Fruit fly (Drosophila melanogaster): Measurements from ENCODE around the gene CG14968.

CG14968 gene

DNA sequence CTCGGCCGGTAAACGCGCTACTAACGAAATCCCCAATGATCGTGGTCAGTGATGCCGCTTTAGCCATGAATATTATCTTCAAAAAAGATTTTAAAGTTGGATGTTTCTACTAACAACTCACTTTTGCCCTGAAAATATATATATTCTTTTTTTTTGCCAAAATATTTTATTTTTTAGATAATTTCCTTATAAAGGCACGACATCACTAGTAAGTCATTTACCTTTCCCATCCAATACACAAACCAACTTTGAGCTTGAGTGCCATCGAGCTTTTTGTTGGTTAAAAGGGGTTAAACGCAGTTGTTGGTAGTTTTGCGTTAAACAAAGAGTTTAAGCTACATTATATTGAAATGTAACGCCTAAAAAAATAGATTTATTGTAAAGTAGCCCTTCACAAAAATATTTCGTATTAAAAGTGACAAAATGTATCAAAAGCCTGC, at the start of gene CG14968:
Gene CG14968, minus strand, starts transcription at position 26 of the 440 bp plus-strand sequence.
- TF ChIP-seq pan (optimal IDR thresholded peaks at IDR 0.05) = no peak
- no peak for TF ChIP-seq psq (optimal IDR thresholded peaks at IDR 0.05)
- no peak for TF ChIP-seq EcR (GFP tag; optimal IDR thresholded peaks at IDR 0.05)
- TF ChIP-seq CG8478 (optimal IDR thresholded peaks at IDR 0.05) = no peak
- TF ChIP-seq Dll (optimal IDR thresholded peaks at IDR 0.05) = no peak
- no peak for TF ChIP-seq usp (GFP tag; optimal IDR thresholded peaks at IDR 0.05)

DNA sequence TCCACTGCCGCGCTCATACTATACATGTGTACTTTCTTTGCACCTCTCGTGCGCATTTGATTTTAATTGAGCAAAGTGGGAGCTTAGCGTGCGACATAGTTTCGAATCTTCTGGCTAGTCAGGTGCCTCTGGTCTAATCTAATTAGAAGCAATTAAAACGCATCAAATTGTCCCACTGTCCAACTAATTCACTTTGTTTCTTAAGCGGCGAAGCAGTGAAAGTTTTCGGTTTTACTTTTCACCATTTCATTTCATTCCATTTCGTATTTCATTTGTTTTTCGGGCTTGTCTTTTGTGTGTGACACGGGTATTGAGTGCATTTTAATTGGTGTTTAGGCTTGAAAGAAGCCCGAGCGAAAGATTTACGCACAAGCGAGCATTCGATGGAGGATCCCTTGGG, 49.6 kb upstream of the CG14968 start:
- no peak for TF ChIP-seq EcR (GFP tag; optimal IDR thresholded peaks at IDR 0.05)

DNA sequence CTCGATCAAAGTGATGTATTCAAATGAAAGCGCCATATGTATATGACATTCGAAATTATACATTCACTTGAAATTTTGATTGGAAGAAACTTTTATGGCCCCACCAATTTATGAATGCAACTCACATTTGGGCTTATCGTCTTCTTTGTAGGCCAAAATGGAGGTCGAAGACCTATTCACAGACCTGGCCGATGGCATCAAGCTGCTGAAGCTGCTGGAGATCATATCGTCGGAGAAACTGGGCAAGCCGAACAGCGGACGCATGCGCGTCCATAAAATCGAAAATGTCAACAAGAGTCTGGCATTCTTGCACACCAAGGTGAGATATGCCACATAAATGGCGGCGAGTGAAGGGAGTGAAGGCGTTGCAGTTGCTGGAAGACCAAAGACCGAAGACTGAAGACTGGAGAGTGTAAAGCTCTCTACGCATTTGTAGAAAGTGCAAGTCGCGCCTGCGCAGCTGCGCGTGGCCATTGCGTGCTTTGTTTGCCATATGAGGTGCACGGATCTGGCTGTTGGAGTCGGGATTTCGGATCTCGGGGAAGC, 49.0 kb upstream of the CG14968 start:
- TF ChIP-seq usp (GFP tag; optimal IDR thresholded peaks at IDR 0.05) (no peak), pan (optimal IDR thresholded peaks at IDR 0.05) (no peak), Dll (optimal IDR thresholded peaks at IDR 0.05) (no peak), EcR (GFP tag; optimal IDR thresholded peaks at IDR 0.05) (no peak), psq (optimal IDR thresholded peaks at IDR 0.05) (no peak), CG8478 (optimal IDR thresholded peaks at IDR 0.05) (no peak)

DNA sequence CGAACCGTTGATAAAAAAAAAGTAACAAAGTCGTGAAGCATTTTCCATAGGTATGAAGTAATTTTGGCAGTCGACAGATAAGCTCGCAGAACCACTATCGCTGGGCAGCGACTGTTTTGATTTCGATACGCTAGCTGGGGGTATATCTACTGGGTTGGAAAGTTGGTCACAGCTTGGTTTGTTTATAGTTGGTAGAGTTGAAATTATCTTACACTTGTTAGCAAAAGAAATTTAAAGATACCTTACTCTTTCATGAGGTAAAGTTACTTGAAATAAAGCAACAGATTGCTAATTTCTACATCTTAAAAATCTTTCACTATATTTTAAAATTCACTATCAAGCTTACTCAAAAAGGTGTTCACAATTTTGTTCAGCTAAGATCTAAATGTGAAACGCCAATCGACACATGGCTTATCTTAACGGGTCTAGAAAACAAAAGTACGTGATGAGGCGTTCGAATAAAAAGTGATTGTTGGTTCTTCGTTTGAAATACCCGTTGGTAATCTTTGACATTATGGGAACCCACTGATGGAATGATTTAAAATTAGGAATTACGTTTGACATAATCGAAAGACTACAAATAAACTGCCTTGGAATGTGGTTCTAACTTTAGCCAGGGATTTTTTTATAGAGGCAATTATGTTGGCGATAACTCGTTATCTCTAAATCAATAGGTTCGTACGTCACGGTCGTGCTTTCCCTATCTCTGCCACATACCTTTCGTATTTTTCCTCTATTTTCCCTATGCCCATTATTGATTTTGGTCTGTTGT, 47.8 kb upstream of the CG14968 start:
- TF ChIP-seq Dll (optimal IDR thresholded peaks at IDR 0.05) = no peak
- TF ChIP-seq pan (optimal IDR thresholded peaks at IDR 0.05) = no peak

DNA sequence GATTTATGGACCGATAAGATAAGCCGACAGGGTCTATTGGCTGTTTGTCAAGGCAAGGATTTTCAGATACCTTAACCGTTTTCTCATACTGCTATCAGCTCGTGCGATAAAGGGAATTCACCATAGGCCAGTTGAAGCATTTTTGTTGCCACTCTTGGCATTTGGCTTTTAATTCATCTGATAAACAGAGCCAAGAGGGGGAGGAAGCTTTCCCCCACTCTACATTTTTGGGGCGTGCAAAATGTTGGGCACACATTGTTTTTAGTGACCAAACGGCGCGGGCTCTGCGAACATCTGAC, 46.9 kb upstream of the CG14968 start:
- TF ChIP-seq usp (GFP tag; optimal IDR thresholded peaks at IDR 0.05) (no peak), CG8478 (optimal IDR thresholded peaks at IDR 0.05) (no peak), Dll (optimal IDR thresholded peaks at IDR 0.05) (no peak), EcR (GFP tag; optimal IDR thresholded peaks at IDR 0.05) (no peak), pan (optimal IDR thresholded peaks at IDR 0.05) (no peak), psq (optimal IDR thresholded peaks at IDR 0.05) (no peak)

DNA sequence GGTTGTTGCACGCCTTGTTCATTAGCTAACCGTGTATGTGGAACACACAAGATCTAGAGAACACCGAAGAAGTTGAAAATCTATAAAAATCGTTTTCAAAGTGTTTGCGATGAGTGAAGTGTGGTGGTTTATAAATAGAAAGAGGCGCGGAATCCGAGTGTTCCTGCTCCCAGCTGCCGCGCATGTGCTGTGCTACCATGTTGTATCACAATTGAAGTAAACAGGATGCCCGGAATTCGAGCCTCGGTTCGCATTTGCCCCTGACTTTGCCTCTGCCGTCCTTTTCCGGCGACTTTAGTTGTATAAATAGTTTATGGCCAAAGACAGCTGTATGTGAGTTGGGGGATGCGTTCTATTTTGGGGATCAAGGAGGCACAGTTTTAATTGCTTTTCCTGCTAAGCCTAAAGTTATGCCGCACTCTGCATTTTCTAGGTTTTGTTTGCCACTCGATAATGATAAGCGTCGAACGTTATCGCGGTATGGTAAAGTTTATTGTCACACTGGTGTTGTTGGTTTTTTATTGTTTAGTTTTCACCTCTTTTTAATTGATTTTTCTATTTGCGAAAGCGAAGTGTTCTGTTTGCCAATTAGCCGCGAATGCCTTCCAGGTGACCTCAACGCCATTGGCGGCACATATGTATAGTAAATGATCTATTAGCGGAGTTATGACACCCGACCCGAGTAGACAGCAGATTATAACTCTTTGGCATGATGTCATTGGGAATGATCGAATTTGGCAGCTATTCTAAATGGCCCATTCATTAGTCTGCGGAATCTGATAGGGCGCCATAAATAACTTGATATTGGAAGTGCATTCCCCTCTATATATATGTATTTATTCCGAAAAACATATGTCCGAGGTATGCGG, 46.3 kb upstream of the CG14968 start:
- TF ChIP-seq pan (optimal IDR thresholded peaks at IDR 0.05) (no peak), usp (GFP tag; optimal IDR thresholded peaks at IDR 0.05) (no peak), psq (optimal IDR thresholded peaks at IDR 0.05) (no peak), CG8478 (optimal IDR thresholded peaks at IDR 0.05) (no peak), Dll (optimal IDR thresholded peaks at IDR 0.05) (no peak), EcR (GFP tag; optimal IDR thresholded peaks at IDR 0.05) (no peak)

DNA sequence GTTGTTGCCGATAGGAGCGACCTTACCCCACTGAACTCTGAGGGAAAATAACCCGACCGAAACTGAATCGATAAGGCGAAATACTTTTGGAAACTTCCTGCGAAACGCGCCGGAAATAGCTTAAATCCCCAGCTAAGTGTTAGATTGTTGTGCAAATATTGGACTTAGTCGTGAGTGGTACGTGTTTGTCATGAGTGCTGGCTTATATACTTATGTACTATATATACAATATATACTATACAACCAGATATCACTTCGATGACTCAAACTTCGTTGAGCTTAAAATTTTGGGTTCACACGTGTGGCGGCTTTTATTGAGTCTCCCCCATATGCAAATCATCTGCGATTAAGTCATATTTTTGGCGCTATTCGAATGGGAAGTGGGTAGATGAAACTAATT, 43.4 kb upstream of the CG14968 start:
- TF ChIP-seq usp (GFP tag; optimal IDR thresholded peaks at IDR 0.05) = no peak
- TF ChIP-seq EcR (GFP tag; optimal IDR thresholded peaks at IDR 0.05) = no peak
- no peak for TF ChIP-seq pan (optimal IDR thresholded peaks at IDR 0.05)
- no peak for TF ChIP-seq CG8478 (optimal IDR thresholded peaks at IDR 0.05)
- TF ChIP-seq psq (optimal IDR thresholded peaks at IDR 0.05) = no peak
- TF ChIP-seq Dll (optimal IDR thresholded peaks at IDR 0.05) = no peak

DNA sequence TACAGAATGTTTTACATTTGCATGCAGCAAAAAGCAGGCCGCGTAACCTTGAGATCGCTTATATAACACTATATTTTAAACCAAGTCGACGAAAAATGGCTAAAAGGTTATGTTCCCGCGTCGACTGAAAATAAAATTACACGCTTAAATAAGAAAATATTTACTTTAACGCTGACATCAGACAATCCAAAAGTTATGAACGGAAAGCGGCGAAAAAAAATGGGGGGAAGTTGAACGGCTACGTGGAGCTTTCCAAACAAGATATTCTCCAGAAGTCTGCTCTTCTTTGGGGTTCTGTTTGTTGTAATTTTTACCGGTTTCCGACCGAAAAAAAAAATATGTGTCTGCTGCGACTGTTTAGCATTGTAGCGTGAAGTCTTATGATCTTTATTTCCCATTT, 41.6 kb upstream of the CG14968 start:
- TF ChIP-seq EcR (GFP tag; optimal IDR thresholded peaks at IDR 0.05) = no peak
- no peak for TF ChIP-seq psq (optimal IDR thresholded peaks at IDR 0.05)

DNA sequence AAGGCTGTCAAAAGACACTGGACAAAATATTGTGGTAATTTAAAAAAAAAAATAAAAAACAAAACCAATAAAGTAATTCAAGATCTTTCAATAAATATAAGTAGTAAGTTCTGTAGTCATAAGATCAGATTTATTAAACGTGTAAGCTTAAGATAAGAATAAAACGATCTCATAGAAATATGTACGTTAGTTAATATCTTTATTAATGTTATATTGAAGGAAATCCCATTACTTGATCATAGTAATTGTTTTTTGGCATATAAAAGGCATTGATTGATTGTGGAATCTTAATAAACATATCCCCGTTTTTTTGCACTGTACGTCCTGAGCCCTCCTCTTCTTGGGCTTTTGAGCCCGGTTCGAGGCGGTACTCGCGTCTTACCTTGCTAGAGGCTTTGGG, 40.3 kb upstream of the CG14968 start:
- TF ChIP-seq EcR (GFP tag; optimal IDR thresholded peaks at IDR 0.05) (no peak), CG8478 (optimal IDR thresholded peaks at IDR 0.05) (no peak), Dll (optimal IDR thresholded peaks at IDR 0.05) (no peak), pan (optimal IDR thresholded peaks at IDR 0.05) (no peak), psq (optimal IDR thresholded peaks at IDR 0.05) (no peak)

DNA sequence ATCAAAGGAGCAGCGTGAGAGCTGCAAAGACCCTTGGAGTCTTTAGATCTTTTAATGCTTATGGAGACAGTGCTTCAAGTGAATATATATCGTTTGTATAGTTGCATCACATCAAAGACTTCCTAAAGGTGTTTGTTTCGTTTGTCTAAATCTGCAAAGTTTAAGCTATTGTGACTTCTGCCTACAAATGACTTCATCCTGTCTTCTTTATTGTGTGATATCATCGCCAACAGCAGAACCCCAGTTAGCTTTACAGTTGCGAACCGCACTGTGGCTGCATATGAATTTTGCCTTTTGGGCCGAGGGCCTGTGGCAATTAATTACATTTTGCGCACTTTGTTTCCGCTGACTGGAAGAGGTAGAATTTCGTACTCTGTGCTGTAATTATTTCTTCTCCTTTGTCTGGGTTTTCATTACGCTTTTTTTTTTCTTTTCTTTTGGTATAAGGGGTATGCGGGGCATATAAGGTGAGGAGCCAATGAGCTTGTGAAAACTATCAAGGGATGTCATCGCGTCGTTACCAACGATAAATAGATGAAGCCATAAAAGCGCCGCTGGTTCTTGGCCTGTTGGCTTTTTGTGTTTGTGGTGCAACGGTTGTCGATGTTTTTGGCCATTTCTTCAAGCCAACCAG, 39.5 kb upstream of the CG14968 start:
- TF ChIP-seq pan (optimal IDR thresholded peaks at IDR 0.05) = peak; percentile 82
- TF ChIP-seq Dll (optimal IDR thresholded peaks at IDR 0.05) = no peak

DNA sequence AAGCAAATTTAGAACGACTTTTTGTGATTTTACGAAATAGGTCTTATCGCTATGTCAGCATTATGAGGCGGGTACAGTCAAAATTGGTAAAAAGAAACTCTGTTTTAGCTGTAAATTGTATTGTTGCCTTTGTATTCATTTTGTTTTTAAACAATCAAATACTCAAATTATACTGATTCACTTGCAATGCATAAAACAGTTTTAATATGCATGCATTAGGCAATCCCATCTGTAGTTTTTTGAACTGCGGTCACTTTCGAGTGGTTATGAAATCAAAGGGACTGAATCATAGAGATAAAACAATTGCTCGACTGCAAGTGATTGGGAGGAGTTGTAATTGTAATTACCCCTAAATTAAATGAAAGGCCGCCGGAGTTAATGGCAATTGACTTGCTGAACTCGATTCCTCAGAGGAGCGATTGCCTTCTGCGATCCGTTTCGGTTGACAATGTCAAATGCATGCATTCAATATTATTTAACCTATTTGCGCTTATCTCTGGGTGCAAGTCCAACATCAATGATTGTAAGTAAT, 36.8 kb upstream of the CG14968 start:
- TF ChIP-seq EcR (GFP tag; optimal IDR thresholded peaks at IDR 0.05) (no peak), pan (optimal IDR thresholded peaks at IDR 0.05) (no peak), Dll (optimal IDR thresholded peaks at IDR 0.05) (no peak), usp (GFP tag; optimal IDR thresholded peaks at IDR 0.05) (no peak), CG8478 (optimal IDR thresholded peaks at IDR 0.05) (no peak), psq (optimal IDR thresholded peaks at IDR 0.05) (no peak)

DNA sequence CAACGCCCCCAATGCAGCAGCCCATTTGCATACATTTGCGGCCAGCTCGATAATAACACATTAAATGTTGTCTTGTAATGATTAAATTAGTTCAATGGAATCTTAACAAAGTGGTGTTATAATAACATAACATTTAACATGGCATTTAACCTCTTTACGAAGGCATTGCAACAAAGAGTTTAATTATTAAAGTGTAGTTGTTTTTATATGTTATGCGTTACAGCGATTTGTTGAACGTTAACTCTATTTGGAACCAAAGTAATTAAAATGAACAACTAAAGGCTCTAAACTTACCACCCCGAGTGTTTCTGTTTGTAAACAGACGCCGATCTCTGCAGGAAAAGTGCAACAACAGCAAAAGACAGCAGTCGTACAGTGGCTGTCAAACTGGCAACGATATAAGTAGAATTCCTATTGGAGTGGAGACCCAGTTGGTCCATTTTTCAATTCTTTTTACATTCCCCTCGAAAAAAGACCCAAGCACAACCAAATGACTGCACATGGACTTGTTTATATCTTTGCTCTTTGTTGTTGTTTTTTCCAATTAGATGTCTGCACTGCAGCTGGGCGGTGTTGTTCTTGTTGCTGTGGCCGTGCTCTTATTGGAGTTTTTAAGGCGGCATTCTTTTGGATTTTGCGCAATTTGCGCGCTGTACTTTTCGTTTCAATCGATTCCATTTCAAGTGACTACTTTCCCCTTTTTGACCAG, 36.1 kb upstream of the CG14968 start:
- TF ChIP-seq pan (optimal IDR thresholded peaks at IDR 0.05) = no peak
- no peak for TF ChIP-seq Dll (optimal IDR thresholded peaks at IDR 0.05)
- no peak for TF ChIP-seq psq (optimal IDR thresholded peaks at IDR 0.05)
- TF ChIP-seq EcR (GFP tag; optimal IDR thresholded peaks at IDR 0.05) = no peak
- no peak for TF ChIP-seq CG8478 (optimal IDR thresholded peaks at IDR 0.05)
- TF ChIP-seq usp (GFP tag; optimal IDR thresholded peaks at IDR 0.05) = no peak
